Worm (Caenorhabditis elegans): Measurements from ENCODE around the gene K10G4.5.

Gene K10G4.5

ce11 chrV:17301375-17301774 is at the start of gene K10G4.5:
TSS of gene K10G4.5 (minus strand) at chrV:17301475.
- TF ChIP-seq Y55F3AM.14 (GFP tag; optimal IDR thresholded peaks at IDR 0.05) (no peak), F13H6.1 (tag; optimal IDR thresholded peaks at IDR 0.05) (no peak), dmd-4 (tag; optimal IDR thresholded peaks at IDR 0.05) (no peak), nhr-12 (tag; optimal IDR thresholded peaks at IDR 0.05) (no peak), zag-1 (tag; optimal IDR thresholded peaks at IDR 0.05) (no peak), crh-2 (tag; optimal IDR thresholded peaks at IDR 0.05) (no peak), nhr-25 (tag; optimal IDR thresholded peaks at IDR 0.05) (no peak), nhr-77 (tag; optimal IDR thresholded peaks at IDR 0.05) (no peak), ztf-1 (GFP tag; conservative IDR thresholded peaks at IDR 0.05) (no peak), nhr-237 (tag; optimal IDR thresholded peaks at IDR 0.05) (no peak), nhr-10 (tag; optimal IDR thresholded peaks at IDR 0.05) (no peak), nhr-6 (tag; optimal IDR thresholded peaks at IDR 0.05) (no peak), ceh-82 (tag; optimal IDR thresholded peaks at IDR 0.05) (no peak), elt-3 (tag; optimal IDR thresholded peaks at IDR 0.05) (no peak), ztf-11 (tag; optimal IDR thresholded peaks at IDR 0.05) (no peak), lin-39 (tag; optimal IDR thresholded peaks at IDR 0.05) (no peak), peb-1 (tag; optimal IDR thresholded peaks at IDR 0.05) (no peak), unc-55 (GFP tag; optimal IDR thresholded peaks at IDR 0.05) (no peak)

- TF ChIP-seq peb-1 (tag; optimal IDR thresholded peaks at IDR 0.05) (no peak), mbf-1 (tag; optimal IDR thresholded peaks at IDR 0.05) (no peak), egl-27 (tag; optimal IDR thresholded peaks at IDR 0.05) (no peak), gmeb-1 (tag; optimal IDR thresholded peaks at IDR 0.05) (no peak), unc-55 (GFP tag; optimal IDR thresholded peaks at IDR 0.05) (no peak), lin-39 (tag; optimal IDR thresholded peaks at IDR 0.05) (no peak)
These were observed 48.8 kb upstream of the K10G4.5 start, which contains the start of gene lsy-27 for ce11 chrV:17350093-17350492. TSS of gene lsy-27 (minus strand) at chrV:17350193.

- TF ChIP-seq nhr-23 (tag; optimal IDR thresholded peaks at IDR 0.05) (no peak), nhr-77 (tag; optimal IDR thresholded peaks at IDR 0.05) (no peak), ZK546.5 (tag; optimal IDR thresholded peaks at IDR 0.05) (no peak), nhr-237 (tag; optimal IDR thresholded peaks at IDR 0.05) (no peak), alr-1 (tag; optimal IDR thresholded peaks at IDR 0.05) (no peak), nhr-11 (tag; optimal IDR thresholded peaks at IDR 0.05) (no peak), C34F6.9 (tag; optimal IDR thresholded peaks at IDR 0.05) (no peak), aly-2 (tag; optimal IDR thresholded peaks at IDR 0.05) (no peak), elt-3 (tag; optimal IDR thresholded peaks at IDR 0.05) (no peak), peb-1 (tag; optimal IDR thresholded peaks at IDR 0.05) (no peak), lin-13 (GFP tag; optimal IDR thresholded peaks at IDR 0.05) (no peak), ztf-11 (tag; optimal IDR thresholded peaks at IDR 0.05) (no peak), crh-2 (tag; optimal IDR thresholded peaks at IDR 0.05) (no peak), ceh-16 (tag; optimal IDR thresholded peaks at IDR 0.05) (no peak), dmd-4 (tag; optimal IDR thresholded peaks at IDR 0.05) (no peak), nhr-6 (tag; optimal IDR thresholded peaks at IDR 0.05) (no peak), nhr-12 (tag; optimal IDR thresholded peaks at IDR 0.05) (no peak)
These were observed 46.3 kb upstream of the K10G4.5 start, which contains the start of gene skr-5 for ce11 chrV:17347602-17348001. TSS of gene skr-5 (plus strand) at chrV:17347902.

DNA sequence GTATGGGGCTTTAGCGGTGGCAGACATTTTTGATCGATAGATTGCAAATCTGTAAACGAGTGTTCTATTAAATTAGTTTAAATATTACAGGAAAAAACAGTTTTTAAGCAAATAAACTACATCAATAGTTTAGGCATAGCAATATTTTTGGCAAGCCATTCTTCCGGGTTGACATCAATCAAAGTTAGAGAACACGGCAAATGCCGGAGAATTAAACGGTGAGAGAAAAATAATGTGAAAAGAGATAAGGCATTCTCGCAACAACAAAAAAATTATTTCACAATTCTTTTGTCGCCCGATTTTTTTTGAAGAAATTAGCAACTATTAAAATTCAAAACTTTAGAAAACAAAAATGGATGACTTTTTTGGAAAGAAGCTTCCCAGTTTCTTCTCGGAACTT is 43.6 kb upstream of the K10G4.5 start, which contains the start of the genes fbxa-188 and fbxa-189:
TSS of gene fbxa-188 (minus strand) at position 51 of the 400 bp plus-strand sequence.
TSS of gene fbxa-189 (plus strand) at position 339 of the 400 bp plus-strand sequence.
- TF ChIP-seq crh-2 (tag; optimal IDR thresholded peaks at IDR 0.05) (no peak), nhr-77 (tag; optimal IDR thresholded peaks at IDR 0.05) (no peak), F13H6.1 (tag; optimal IDR thresholded peaks at IDR 0.05) (no peak), lin-39 (tag; optimal IDR thresholded peaks at IDR 0.05) (no peak), fos-1 (tag; optimal IDR thresholded peaks at IDR 0.05) (peak; percentile 19)

ce11 chrV:17339349-17339748 is 38.1 kb upstream of the K10G4.5 start:
- TF ChIP-seq snpc-4 (tag; optimal IDR thresholded peaks at IDR 0.05) (no peak), unc-55 (GFP tag; optimal IDR thresholded peaks at IDR 0.05) (no peak), ZK546.5 (tag; optimal IDR thresholded peaks at IDR 0.05) (no peak), nhr-6 (tag; optimal IDR thresholded peaks at IDR 0.05) (no peak), skn-1 (tag; optimal IDR thresholded peaks at IDR 0.05) (no peak), sem-4 (tag; optimal IDR thresholded peaks at IDR 0.05) (no peak), blmp-1 (tag; optimal IDR thresholded peaks at IDR 0.05; ENCODE audit: insufficient read depth) (no peak)
